Worm (Caenorhabditis elegans) whole organism, L4 larva: Measurements from ENCODE around the gene T04C12.33.
A peak's percentile ranks its signal among the peaks of the same experiment; 100 is the strongest.

Experiments used
- D1046.2 ChIP-seq: fragments of 200-800 bp; sonication (Bioruptor generic); IDR thresholded peaks from 2 replicates; pipeline ENCODE4 v1.3.6; 2022; ENCODE audit warnings: missing genetic modification characterization, missing compliant biosample characterization
- F37D6.2 ChIP-seq: sonication (generic microtip); optimal IDR thresholded peaks from 2 replicates; lab custom pipeline; 2016; ENCODE audit warnings: mild to moderate bottlenecking, missing genetic modification characterization, missing compliant biosample characterization
- F44E2.7 ChIP-seq: fragments of 200-800 bp; sonication (Bioruptor generic); IDR thresholded peaks from 2 replicates; pipeline ENCODE4 v2.1.2; 2022; ENCODE audit warnings: missing genetic modification characterization, missing compliant biosample characterization
- R02D3.7 ChIP-seq: fragments of 150-350 bp; sonication (generic microtip); optimal IDR thresholded peaks from 3 replicates; lab custom pipeline; 2014; ENCODE audit warnings: missing biosample characterization, missing genetic modification characterization
- Y5F2A.4 ChIP-seq: fragments of 200-800 bp; sonication (Bioruptor generic); optimal IDR thresholded peaks from 2 replicates; lab custom pipeline; 2018; ENCODE audit warnings: mild to moderate bottlenecking, missing genetic modification characterization, missing compliant biosample characterization
- Y75B8A.6 ChIP-seq: fragments of 200-800 bp; sonication (Bioruptor generic); IDR thresholded peaks from 2 replicates; pipeline ENCODE4 v1.3.6; 2022; ENCODE audit warnings: missing genetic modification reagents, missing genetic modification characterization, missing compliant biosample characterization
- ama-1 ChIP-seq: fragments of 150-350 bp; optimal IDR thresholded peaks from 2 replicates; lab custom pipeline; 2014; ENCODE audit warnings: inconsistent platforms, mixed read lengths
- ceh-32 ChIP-seq: sonication (generic microtip); optimal IDR thresholded peaks from 2 replicates; lab custom pipeline; 2016; ENCODE audit warnings: mild to moderate bottlenecking, missing genetic modification characterization, missing compliant biosample characterization; ENCODE audit not compliant: poor library complexity
- daf-16 ChIP-seq, 3 experiments: sonication (generic microtip); optimal IDR thresholded peaks; 2 replicates each; lab custom pipeline; 2016 to 2017; ENCODE audit warnings: missing genetic modification characterization in 3 of 3, missing genetic modification reagents in 3 of 3, mild to moderate bottlenecking in 2 of 3, missing compliant biosample characterization in 2 of 3, missing biosample characterization in 1 of 3, moderate library complexity in 1 of 3
- dmd-6 ChIP-seq: fragments of 200-800 bp; sonication (Bioruptor generic); IDR thresholded peaks from 2 replicates; pipeline ENCODE4 v1.3.6; 2022; ENCODE audit warnings: missing genetic modification reagents, missing genetic modification characterization, missing compliant biosample characterization
- dmd-8 ChIP-seq: fragments of 200-800 bp; sonication (Bioruptor generic); IDR thresholded peaks from 2 replicates; pipeline ENCODE4 v1.3.6; 2022; ENCODE audit warnings: missing genetic modification characterization, missing compliant biosample characterization
- dve-1 ChIP-seq: sonication (generic microtip); optimal IDR thresholded peaks from 2 replicates; lab custom pipeline; 2017; ENCODE audit warnings: antibody characterized with exemption, mild to moderate bottlenecking, missing genetic modification characterization, missing compliant biosample characterization; ENCODE audit not compliant: insufficient read depth
- egl-43 ChIP-seq: fragments of 200-800 bp; sonication (Bioruptor generic); IDR thresholded peaks from 2 replicates; pipeline ENCODE4 v1.3.6; 2022; ENCODE audit warnings: missing genetic modification reagents, missing genetic modification characterization, missing compliant biosample characterization
- fos-1 ChIP-seq: fragments of 150-350 bp; optimal IDR thresholded peaks from 2 replicates; lab custom pipeline; 2014; ENCODE audit warnings: missing biosample characterization, missing genetic modification characterization
- gei-8 ChIP-seq: fragments of 200-800 bp; sonication (Bioruptor generic); optimal IDR thresholded peaks from 2 replicates; lab custom pipeline; 2018; ENCODE audit warnings: mild to moderate bottlenecking, missing genetic modification characterization, missing compliant biosample characterization
- hif-1 ChIP-seq, 2 experiments: sonication (generic microtip); optimal IDR thresholded peaks; 2 replicates each; lab custom pipeline; 2016 to 2017; ENCODE audit warnings: missing compliant biosample characterization in 2 of 2, missing genetic modification characterization in 2 of 2, missing genetic modification reagents in 2 of 2, missing genotype in 2 of 2, mild to moderate bottlenecking in 1 of 2
- jun-1 ChIP-seq: fragments of 150-350 bp; optimal IDR thresholded peaks from 2 replicates; lab custom pipeline; 2014; ENCODE audit warnings: missing biosample characterization, missing genetic modification reagents, missing genetic modification characterization
- lin-38 ChIP-seq: fragments of 200-800 bp; sonication (Bioruptor generic); IDR thresholded peaks from 2 replicates; pipeline ENCODE4 v1.3.6; 2022; ENCODE audit warnings: missing genetic modification reagents, missing genetic modification characterization, missing compliant biosample characterization
- lin-39 ChIP-seq: fragments of 150-350 bp; optimal IDR thresholded peaks from 2 replicates; lab custom pipeline; 2014; ENCODE audit warnings: missing biosample characterization, missing genetic modification reagents, missing genetic modification characterization
- mdt-29 ChIP-seq: fragments of 200-800 bp; sonication (Bioruptor generic); IDR thresholded peaks from 2 replicates; pipeline ENCODE4 v1.3.6; 2022; ENCODE audit warnings: missing genetic modification reagents, missing genetic modification characterization, missing compliant biosample characterization
- mep-1 ChIP-seq: fragments of 150-350 bp; sonication (generic microtip); optimal IDR thresholded peaks from 3 replicates; lab custom pipeline; 2014; ENCODE audit warnings: missing biosample characterization, missing genetic modification characterization
- mxl-2 ChIP-seq: fragments of 200-800 bp; sonication (Bioruptor generic); conservative IDR thresholded peaks from 2 replicates; pipeline ENCODE4 v1.3.6; 2022; ENCODE audit warnings: missing genetic modification reagents, missing genetic modification characterization, missing compliant biosample characterization
- nhr-102 ChIP-seq: sonication (generic microtip); optimal IDR thresholded peaks from 2 replicates; lab custom pipeline; 2016; ENCODE audit warnings: mild to moderate bottlenecking, missing genetic modification characterization, moderate library complexity, missing compliant biosample characterization
- nhr-111 ChIP-seq: fragments of 200-800 bp; sonication (Bioruptor generic); optimal IDR thresholded peaks from 2 replicates; lab custom pipeline; 2018; ENCODE audit warnings: mild to moderate bottlenecking, missing genetic modification characterization, missing compliant biosample characterization
- nhr-28 ChIP-seq: fragments of 150-350 bp; optimal IDR thresholded peaks from 2 replicates; lab custom pipeline; 2014; ENCODE audit warnings: missing biosample characterization, missing genetic modification characterization
- nhr-41 ChIP-seq: fragments of 200-800 bp; sonication (Bioruptor generic); IDR thresholded peaks from 2 replicates; pipeline ENCODE4 v1.3.6; 2022; ENCODE audit warnings: missing genetic modification reagents, missing genetic modification characterization, missing compliant biosample characterization
- nhr-48 ChIP-seq: sonication (generic microtip); optimal IDR thresholded peaks from 2 replicates; lab custom pipeline; 2016; ENCODE audit warnings: mild to moderate bottlenecking, missing genetic modification characterization, missing compliant biosample characterization
- nhr-76 ChIP-seq: fragments of 150-350 bp; optimal IDR thresholded peaks from 2 replicates; lab custom pipeline; 2014; ENCODE audit warnings: missing biosample characterization, missing genetic modification characterization
- nhr-77 ChIP-seq: fragments of 150-350 bp; optimal IDR thresholded peaks from 2 replicates; lab custom pipeline; 2014; ENCODE audit warnings: missing biosample characterization, missing genetic modification characterization
- pha-4 ChIP-seq, 2 experiments: fragments of 150-350 bp in 1 of 2; fragments of 200-800 bp in 1 of 2; sonication (Bioruptor generic) in 1 of 2; IDR thresholded peaks in 1 of 2; optimal IDR thresholded peaks in 1 of 2; 2 replicates each; pipeline versions ENCODE4 v1.3.6 to Lab custom; 2014 to 2022; ENCODE audit warnings: missing genetic modification characterization in 2 of 2, missing genetic modification reagents in 2 of 2, missing biosample characterization in 1 of 2, missing compliant biosample characterization in 1 of 2
- rbr-2 ChIP-seq: sonication (generic microtip); optimal IDR thresholded peaks from 2 replicates; lab custom pipeline; 2016; ENCODE audit warnings: missing genotype, missing genetic modification characterization, missing compliant biosample characterization
- saeg-2 ChIP-seq: fragments of 200-800 bp; sonication (Bioruptor generic); IDR thresholded peaks from 2 replicates; pipeline ENCODE4 v1.3.6; 2022; ENCODE audit warnings: missing genetic modification reagents, missing genetic modification characterization, missing compliant biosample characterization
- set-16 ChIP-seq: fragments of 200-800 bp; sonication (Bioruptor generic); IDR thresholded peaks from 2 replicates; pipeline ENCODE4 v1.3.6; 2022; ENCODE audit warnings: missing genetic modification reagents, missing genetic modification characterization, missing compliant biosample characterization
- spr-1 ChIP-seq: sonication (generic microtip); optimal IDR thresholded peaks from 2 replicates; lab custom pipeline; 2016; ENCODE audit warnings: mild to moderate bottlenecking, missing genetic modification characterization, missing compliant biosample characterization
- spr-3 ChIP-seq: fragments of 200-800 bp; sonication (Bioruptor generic); optimal IDR thresholded peaks from 2 replicates; lab custom pipeline; 2018; ENCODE audit warnings: mild to moderate bottlenecking, missing genetic modification characterization, missing compliant biosample characterization
- zfp-3 ChIP-seq: fragments of 200-800 bp; sonication (Bioruptor generic); conservative IDR thresholded peaks from 2 replicates; pipeline ENCODE4 v1.3.6; 2022; ENCODE audit warnings: missing genetic modification reagents, missing genetic modification characterization, missing compliant biosample characterization
- zip-2 ChIP-seq: fragments of 150-350 bp; optimal IDR thresholded peaks from 2 replicates; lab custom pipeline; 2014; ENCODE audit warnings: missing biosample characterization, missing genetic modification characterization

T04C12.33 gene

ce11 chrV:11009124-11009524 is 42.9 kb upstream of the T04C12.33 start (continued):
- no peak for TF ChIP-seq nhr-111 (GFP tag; lab: Kevin White, UChicago)
- TF ChIP-seq dmd-8 (GFP tag; lab: Robert Waterston, UW) = no peak
- TF ChIP-seq lin-38 (GFP tag; lab: Robert Waterston, UW) = no peak
- TF ChIP-seq ceh-32 (tag; lab: Kevin White, UChicago) = no peak
- TF ChIP-seq nhr-41 (GFP tag; lab: Robert Waterston, UW) = peak; percentile 69; the same call in 1 of the 2 replicates
- no peak for TF ChIP-seq rbr-2
- TF ChIP-seq nhr-28 (tag; lab: Kevin White, UChicago) = peak; percentile 64
- TF ChIP-seq daf-16 (GFP tag; optimal IDR thresholded peaks at IDR 0.05; lab: Kevin White, UChicago) = no peak
- TF ChIP-seq daf-16 (tag; optimal IDR thresholded peaks at IDR 0.05; lab: Kevin White, UChicago) = peak; percentile 86
- TF ChIP-seq Y75B8A.6 = no peak
- no peak for TF ChIP-seq jun-1 (tag; lab: Kevin White, UChicago)
- peak; percentile 77 for TF ChIP-seq nhr-48 (tag; lab: Kevin White, UChicago)
- TF ChIP-seq nhr-77 (tag; lab: Kevin White, UChicago) = peak; percentile 15
- peak; percentile 57 for TF ChIP-seq nhr-102
- TF ChIP-seq dve-1 (tag; lab: Kevin White, UChicago) = peak; percentile 38
- no peak for TF ChIP-seq R02D3.7 (tag; lab: Kevin White, UChicago)
- TF ChIP-seq gei-8 (GFP tag; lab: Kevin White, UChicago) = no peak
- TF ChIP-seq D1046.2 (GFP tag; lab: Robert Waterston, UW) = no peak
- peak; percentile 96 for TF ChIP-seq dmd-6 (GFP tag; lab: Robert Waterston, UW)

ce11 chrV:11010768-11011167 is 41.3 kb upstream of the T04C12.33 start:
- no peak for TF ChIP-seq F44E2.7 (GFP tag; lab: Robert Waterston, UW)
- no peak for TF ChIP-seq lin-39 (tag; lab: Kevin White, UChicago)
- TF ChIP-seq mxl-2 (GFP tag; lab: Robert Waterston, UW) = no peak
- no peak for TF ChIP-seq mep-1 (tag; lab: Kevin White, UChicago)
- TF ChIP-seq mdt-29 = no peak
- TF ChIP-seq dmd-6 (GFP tag; lab: Robert Waterston, UW) = no peak
- no peak for TF ChIP-seq spr-3 (GFP tag; lab: Kevin White, UChicago)
- no peak for TF ChIP-seq nhr-76 (tag; lab: Kevin White, UChicago)
- TF ChIP-seq ama-1 = no peak
- no peak for TF ChIP-seq spr-1 (tag; lab: Kevin White, UChicago)
- no peak for TF ChIP-seq hif-1 (tag; optimal IDR thresholded peaks at IDR 0.05; lab: Kevin White, UChicago)
- TF ChIP-seq egl-43 (GFP tag; lab: Robert Waterston, UW) = no peak
- no peak for TF ChIP-seq set-16 (GFP tag; lab: Robert Waterston, UW)
- no peak for TF ChIP-seq Y5F2A.4 (GFP tag; lab: Kevin White, UChicago)
- no peak for TF ChIP-seq pha-4 (GFP tag; IDR thresholded peaks at IDR 0.05; lab: Robert Waterston, UW)
- no peak for TF ChIP-seq pha-4 (tag; optimal IDR thresholded peaks at IDR 0.05; lab: Kevin White, UChicago)
- TF ChIP-seq D1046.2 (GFP tag; lab: Robert Waterston, UW) = no peak
- no peak for TF ChIP-seq fos-1 (tag; lab: Kevin White, UChicago)
- no peak for TF ChIP-seq F37D6.2
- TF ChIP-seq zfp-3 (GFP tag; lab: Robert Waterston, UW) = no peak
- no peak for TF ChIP-seq saeg-2 (GFP tag; lab: Robert Waterston, UW)

ce11 chrV:11011807-11012206 is 40.2 kb upstream of the T04C12.33 start:
- TF ChIP-seq nhr-28 (tag; lab: Kevin White, UChicago) = peak; percentile 6
- TF ChIP-seq zip-2 = no peak
